Fruit fly (Drosophila melanogaster): ENCODE data around the gene CG32260.

- TF ChIP-seq CG11617 (GFP tag; optimal IDR thresholded peaks at IDR 0.05) (no peak), Clk (GFP tag; optimal IDR thresholded peaks at IDR 0.05) (no peak), CG5204 (GFP tag; optimal IDR thresholded peaks at IDR 0.05) (no peak), CG7045 (GFP tag; optimal IDR thresholded peaks at IDR 0.05) (no peak), tj (GFP tag; optimal IDR thresholded peaks at IDR 0.05) (no peak), pad (GFP tag; optimal IDR thresholded peaks at IDR 0.05) (no peak), Hr96 (GFP tag; optimal IDR thresholded peaks at IDR 0.05) (no peak), kay (GFP tag; ENCODE audit: borderline replicate concordance) (no peak), bab1 (GFP tag; optimal IDR thresholded peaks at IDR 0.05) (no peak), cic (GFP tag; optimal IDR thresholded peaks at IDR 0.05) (no peak), ovo (GFP tag; optimal IDR thresholded peaks at IDR 0.05) (no peak), CG1620 (GFP tag; optimal IDR thresholded peaks at IDR 0.05) (no peak)
These were observed 3.1 kb downstream of the CG32260 start for dm6 chr3L:4145229-4145628.
